Worm (Caenorhabditis elegans): ENCODE data around the gene rpb-8.

DNA sequence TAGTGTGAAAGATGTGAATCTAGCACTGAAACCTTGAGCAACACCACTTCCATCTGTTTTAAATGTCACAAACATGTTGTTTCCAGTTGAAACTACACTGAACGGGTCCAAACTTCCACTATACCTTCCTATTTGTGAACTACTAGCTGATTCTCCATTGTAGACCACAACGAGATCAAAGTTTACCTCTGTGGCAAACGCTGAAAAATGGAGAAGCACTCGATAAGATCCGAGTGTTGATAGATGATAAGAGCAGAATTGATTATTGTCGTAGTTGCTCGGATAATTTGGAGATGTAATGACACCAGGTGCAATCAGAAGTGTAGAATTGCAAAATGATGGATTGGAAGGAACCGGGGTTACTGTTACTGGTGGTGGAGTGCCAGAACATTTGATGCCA is 35.9 kb downstream of the rpb-8 start:
- TF ChIP-seq ztf-23 (GFP tag; IDR thresholded peaks at IDR 0.05) (no peak), med-1 (GFP tag; optimal IDR thresholded peaks at IDR 0.05; ENCODE audit: insufficient read depth) (no peak), cog-1 (tag; optimal IDR thresholded peaks at IDR 0.05) (no peak), klf-2 (GFP tag; conservative IDR thresholded peaks at IDR 0.05) (no peak), flt-1 (GFP tag; IDR thresholded peaks at IDR 0.05) (no peak), ztf-29 (GFP tag; IDR thresholded peaks at IDR 0.05) (no peak), ref-1 (GFP tag; conservative IDR thresholded peaks at IDR 0.05) (no peak), tab-1 (GFP tag; IDR thresholded peaks at IDR 0.05) (no peak), T22C8.4 (GFP tag; IDR thresholded peaks at IDR 0.05) (no peak)
